Worm (Caenorhabditis elegans) whole organism, late embryonic: ENCODE results near the gene dhs-7.

Experiments
- C38D4.7 ChIP-seq: fragments of 200-800 bp; sonication (Bioruptor generic); optimal IDR thresholded peaks from 2 replicates; lab custom pipeline; 2018; ENCODE audit warnings: mild to moderate bottlenecking, missing genetic modification characterization, moderate library complexity, missing compliant biosample characterization
- F13H6.1 ChIP-seq: sonication (generic microtip); optimal IDR thresholded peaks from 2 replicates; lab custom pipeline; 2016; ENCODE audit warnings: missing genetic modification characterization, missing compliant biosample characterization
- K09A11.1 ChIP-seq: sonication (generic microtip); optimal IDR thresholded peaks from 2 replicates; lab custom pipeline; 2017; ENCODE audit warnings: antibody characterized with exemption, mild to moderate bottlenecking, missing genetic modification characterization, missing compliant biosample characterization; ENCODE audit not compliant: insufficient read depth
- Y22D7AL.16 ChIP-seq: sonication (generic microtip); optimal IDR thresholded peaks from 2 replicates; lab custom pipeline; 2016; ENCODE audit warnings: missing genetic modification characterization, missing compliant biosample characterization
- ahr-1 ChIP-seq: sonication (generic microtip); optimal IDR thresholded peaks from 2 replicates; lab custom pipeline; 2016; ENCODE audit warnings: missing genetic modification characterization, missing compliant biosample characterization
- ceh-14 ChIP-seq: sonication (generic microtip); optimal IDR thresholded peaks from 2 replicates; lab custom pipeline; 2016; ENCODE audit warnings: missing genotype, missing genetic modification characterization, missing compliant biosample characterization
- ceh-30 ChIP-seq: fragments of 150-350 bp; optimal IDR thresholded peaks from 2 replicates; lab custom pipeline; 2014; ENCODE audit warnings: missing biosample characterization, missing genetic modification characterization
- ceh-9 ChIP-seq: sonication (generic microtip); optimal IDR thresholded peaks from 2 replicates; lab custom pipeline; 2016; ENCODE audit warnings: mild to moderate bottlenecking, missing genetic modification characterization, inconsistent platforms, missing compliant biosample characterization
- che-1 ChIP-seq: sonication (generic microtip); optimal IDR thresholded peaks from 2 replicates; lab custom pipeline; 2016; ENCODE audit warnings: mild to moderate bottlenecking, missing genetic modification characterization, missing compliant biosample characterization
- dmd-4 ChIP-seq: sonication (generic microtip); optimal IDR thresholded peaks from 2 replicates; lab custom pipeline; 2016; ENCODE audit warnings: borderline replicate concordance, missing genetic modification characterization, missing compliant biosample characterization
- dve-1 ChIP-seq: sonication (generic microtip); optimal IDR thresholded peaks from 2 replicates; lab custom pipeline; 2017; ENCODE audit warnings: antibody characterized with exemption, mild to moderate bottlenecking, missing genetic modification characterization, missing compliant biosample characterization
- elt-2 ChIP-seq: sonication (generic microtip); optimal IDR thresholded peaks from 2 replicates; lab custom pipeline; 2016; ENCODE audit warnings: missing genetic modification reagents, missing genetic modification characterization, missing compliant biosample characterization
- elt-4 ChIP-seq: sonication (generic microtip); optimal IDR thresholded peaks from 2 replicates; lab custom pipeline; 2016; ENCODE audit warnings: missing genetic modification characterization, missing compliant biosample characterization
- ets-4 ChIP-seq: sonication (generic microtip); optimal IDR thresholded peaks from 2 replicates; lab custom pipeline; 2016; ENCODE audit warnings: missing genetic modification characterization, missing compliant biosample characterization
- fax-1 ChIP-seq: sonication (generic microtip); optimal IDR thresholded peaks from 2 replicates; lab custom pipeline; 2016; ENCODE audit warnings: missing genotype, missing genetic modification characterization, missing compliant biosample characterization
- gmeb-2 ChIP-seq: sonication (generic microtip); optimal IDR thresholded peaks from 2 replicates; lab custom pipeline; 2016; ENCODE audit warnings: missing genetic modification characterization, inconsistent platforms, missing compliant biosample characterization
- hlh-13 ChIP-seq: fragments of 200-800 bp; sonication (Bioruptor generic); optimal IDR thresholded peaks from 2 replicates; lab custom pipeline; 2018; ENCODE audit warnings: mild to moderate bottlenecking, missing genetic modification characterization, missing compliant biosample characterization
- hlh-30 ChIP-seq: sonication (generic microtip); optimal IDR thresholded peaks from 2 replicates; lab custom pipeline; 2017; ENCODE audit warnings: antibody characterized with exemption, missing genetic modification characterization, missing compliant biosample characterization; ENCODE audit not compliant: insufficient read depth
- lim-6 ChIP-seq: sonication (generic microtip); optimal IDR thresholded peaks from 2 replicates; lab custom pipeline; 2016; ENCODE audit warnings: missing genetic modification characterization, missing compliant biosample characterization
- lin-11 ChIP-seq: fragments of 200-800 bp; sonication (Bioruptor generic); optimal IDR thresholded peaks from 2 replicates; lab custom pipeline; 2018; ENCODE audit warnings: mild to moderate bottlenecking, missing genetic modification characterization, missing compliant biosample characterization
- mec-3 ChIP-seq: sonication (generic microtip); optimal IDR thresholded peaks from 2 replicates; lab custom pipeline; 2016; ENCODE audit warnings: borderline replicate concordance, missing genetic modification characterization, missing compliant biosample characterization
- npax-4 ChIP-seq: sonication (generic microtip); optimal IDR thresholded peaks from 2 replicates; lab custom pipeline; 2016; ENCODE audit warnings: missing genetic modification characterization, missing compliant biosample characterization
- pat-9 ChIP-seq: fragments of 200-800 bp; sonication (Bioruptor generic); optimal IDR thresholded peaks from 2 replicates; lab custom pipeline; 2018; ENCODE audit warnings: mild to moderate bottlenecking, missing genetic modification characterization, moderate library complexity, missing compliant biosample characterization
- pax-1 ChIP-seq: fragments of 150-350 bp; optimal IDR thresholded peaks from 2 replicates; lab custom pipeline; 2014; ENCODE audit warnings: missing biosample characterization, missing genetic modification characterization
- pha-4 ChIP-seq: fragments of 150-350 bp; optimal IDR thresholded peaks from 2 replicates; lab custom pipeline; 2018; ENCODE audit warnings: missing biosample characterization, missing genetic modification reagents, missing genetic modification characterization
- pqm-1 ChIP-seq: sonication (generic microtip); optimal IDR thresholded peaks from 2 replicates; lab custom pipeline; 2016; ENCODE audit warnings: missing genetic modification characterization, missing compliant biosample characterization
- pros-1 ChIP-seq: fragments of 150-350 bp; optimal IDR thresholded peaks from 2 replicates; lab custom pipeline; 2014; ENCODE audit warnings: missing biosample characterization, missing genetic modification reagents, missing genetic modification characterization
- ref-2 ChIP-seq: sonication (generic microtip); optimal IDR thresholded peaks from 2 replicates; lab custom pipeline; 2016; ENCODE audit warnings: missing genetic modification characterization, missing compliant biosample characterization
- rnt-1 ChIP-seq: sonication (generic microtip); optimal IDR thresholded peaks from 2 replicates; lab custom pipeline; 2016; ENCODE audit warnings: missing genetic modification characterization, missing compliant biosample characterization
- sdc-2 ChIP-seq: sonication (generic microtip); optimal IDR thresholded peaks from 2 replicates; lab custom pipeline; 2016; ENCODE audit warnings: missing genotype, missing genetic modification characterization, missing compliant biosample characterization
- sox-2 ChIP-seq: fragments of 200-800 bp; sonication (Bioruptor generic); IDR thresholded peaks from 2 replicates; pipeline ENCODE4 v1.3.6; 2022; ENCODE audit warnings: missing genetic modification reagents, missing genetic modification characterization, missing compliant biosample characterization
- tbx-2 ChIP-seq: sonication (generic microtip); optimal IDR thresholded peaks from 2 replicates; lab custom pipeline; 2016; ENCODE audit warnings: missing genetic modification characterization, missing compliant biosample characterization
- unc-3 ChIP-seq, 2 experiments: fragments of 200-800 bp in 1 of 2; sonication (Bioruptor generic) in 1 of 2; sonication (generic microtip) in 1 of 2; conservative IDR thresholded peaks in 1 of 2; optimal IDR thresholded peaks in 1 of 2; 2 replicates each; pipeline versions ENCODE4 v1.3.6 to Lab custom; 2016 to 2022; ENCODE audit warnings: missing compliant biosample characterization in 2 of 2, missing genetic modification characterization in 2 of 2, missing genetic modification reagents in 1 of 2
- unc-42 ChIP-seq: sonication (generic microtip); optimal IDR thresholded peaks from 2 replicates; lab custom pipeline; 2016; ENCODE audit warnings: missing genotype, missing genetic modification characterization, missing compliant biosample characterization
- unc-55 ChIP-seq: sonication (generic microtip); optimal IDR thresholded peaks from 2 replicates; lab custom pipeline; 2017; ENCODE audit warnings: missing biosample characterization, missing genetic modification reagents, missing genetic modification characterization
- unc-86 ChIP-seq: sonication (generic microtip); optimal IDR thresholded peaks from 2 replicates; lab custom pipeline; 2016; ENCODE audit warnings: missing genetic modification characterization, missing compliant biosample characterization
- zip-5 ChIP-seq: sonication (generic microtip); optimal IDR thresholded peaks from 2 replicates; lab custom pipeline; 2016; ENCODE audit warnings: missing genetic modification characterization, missing compliant biosample characterization
- ztf-16 ChIP-seq: sonication (generic microtip); optimal IDR thresholded peaks from 2 replicates; lab custom pipeline; 2017; ENCODE audit warnings: missing genetic modification characterization, missing compliant biosample characterization

Gene dhs-7

DNA sequence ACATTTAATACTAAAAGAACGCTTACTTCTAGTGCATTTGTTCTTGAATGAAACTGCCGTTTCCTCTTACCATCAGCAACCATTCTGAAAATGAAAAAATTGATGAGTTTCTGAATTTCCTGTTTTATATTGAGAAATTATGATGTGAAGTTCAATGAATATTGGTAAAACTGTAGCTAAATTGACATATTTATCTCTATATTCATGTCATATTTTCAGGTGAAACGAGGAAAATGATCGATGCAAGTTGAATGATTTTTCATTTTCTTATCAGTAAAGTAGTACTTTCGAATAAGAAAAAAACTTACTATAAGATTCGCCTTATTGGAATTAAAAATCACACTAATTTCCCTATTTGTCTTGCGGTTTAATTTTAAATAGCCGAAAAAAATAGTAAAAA, 1.9 kb upstream of the dhs-7 start, which contains the start of gene E04F6.15:
E04F6.15 (minus strand) TSS at position 101 of the 400 bp plus-strand sequence.
- TF ChIP-seq dmd-4 (tag; lab: Kevin White, UChicago) (no peak), ceh-14 (no peak), lin-11 (tag; lab: Kevin White, UChicago) (no peak), C38D4.7 (GFP tag; lab: Kevin White, UChicago) (no peak), unc-86 (tag; lab: Kevin White, UChicago) (no peak), hlh-13 (GFP tag; lab: Kevin White, UChicago) (no peak), ceh-9 (no peak), elt-4 (tag; lab: Kevin White, UChicago) (no peak), npax-4 (tag; lab: Kevin White, UChicago) (no peak), mec-3 (tag; lab: Kevin White, UChicago) (no peak), sox-2 (GFP tag; lab: Robert Waterston, UW) (no peak), F13H6.1 (tag; lab: Kevin White, UChicago) (no peak), hlh-30 (tag; lab: Kevin White, UChicago) (no peak), gmeb-2 (tag; lab: Kevin White, UChicago) (no peak)

DNA sequence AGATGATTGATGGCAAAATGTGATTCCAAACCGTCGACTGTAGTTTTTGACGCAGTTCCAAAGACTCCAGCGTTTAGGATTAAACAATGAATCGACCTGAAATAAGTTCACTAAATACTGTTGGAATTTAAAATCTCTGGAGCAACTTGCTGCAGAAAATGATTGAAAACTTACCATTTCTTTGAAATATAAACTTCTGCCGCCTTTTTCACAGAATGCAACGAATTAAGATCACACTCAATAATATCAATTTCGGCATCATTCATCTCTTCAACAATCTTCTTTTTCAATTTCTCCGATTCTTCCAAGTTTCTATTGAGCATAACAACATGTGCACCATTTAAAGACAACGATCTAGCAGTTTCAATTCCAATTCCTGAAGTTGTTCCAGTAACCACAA, 611 bp downstream of the dhs-7 start:
- TF ChIP-seq ceh-9 (no peak), sox-2 (GFP tag; lab: Robert Waterston, UW) (no peak), fax-1 (no peak), zip-5 (no peak), hlh-13 (GFP tag; lab: Kevin White, UChicago) (no peak), elt-2 (no peak), ref-2 (tag; lab: Kevin White, UChicago) (no peak), sdc-2 (no peak), unc-55 (GFP tag; lab: Kevin White, UChicago) (no peak), pax-1 (tag; lab: Kevin White, UChicago) (no peak), che-1 (tag; lab: Kevin White, UChicago) (no peak), gmeb-2 (tag; lab: Kevin White, UChicago) (no peak), lim-6 (tag; lab: Kevin White, UChicago) (no peak), ztf-16 (tag; lab: Kevin White, UChicago) (no peak), pqm-1 (tag; lab: Kevin White, UChicago) (no peak), unc-3 (GFP tag; conservative IDR thresholded peaks at IDR 0.05; lab: Robert Waterston, UW) (no peak), unc-3 (tag; optimal IDR thresholded peaks at IDR 0.05; lab: Kevin White, UChicago) (no peak), dve-1 (tag; lab: Kevin White, UChicago) (no peak)

DNA sequence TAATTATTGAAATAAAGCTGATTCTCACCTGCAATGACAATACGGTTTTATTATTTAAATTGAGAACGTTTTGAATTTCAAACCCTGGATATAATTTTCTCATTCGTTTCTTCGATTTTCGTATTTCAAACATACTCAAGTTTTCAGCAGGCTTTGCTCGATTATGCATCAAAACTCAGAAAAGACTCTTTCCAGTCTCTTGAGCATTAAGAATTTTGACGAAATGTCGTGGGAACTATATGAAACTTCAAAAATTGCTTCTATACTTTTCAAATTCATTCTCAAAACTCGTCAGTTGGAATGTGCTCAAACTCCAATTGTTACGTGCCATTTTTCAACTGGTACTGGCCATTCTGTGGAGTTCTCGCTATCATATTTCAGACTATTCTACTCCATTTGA, 2.9 kb downstream of the dhs-7 start, which contains the start of gene srd-59:
srd-59 (plus strand) TSS at position 301 of the 400 bp plus-strand sequence.
- TF ChIP-seq K09A11.1 (tag; lab: Kevin White, UChicago) (no peak), elt-4 (tag; lab: Kevin White, UChicago) (no peak), ets-4 (tag; lab: Kevin White, UChicago) (no peak), rnt-1 (tag; lab: Kevin White, UChicago) (no peak), ahr-1 (no peak), ceh-30 (tag; lab: Kevin White, UChicago) (no peak), Y22D7AL.16 (tag; lab: Kevin White, UChicago) (no peak), pros-1 (no peak), pat-9 (tag; lab: Kevin White, UChicago) (no peak)

DNA sequence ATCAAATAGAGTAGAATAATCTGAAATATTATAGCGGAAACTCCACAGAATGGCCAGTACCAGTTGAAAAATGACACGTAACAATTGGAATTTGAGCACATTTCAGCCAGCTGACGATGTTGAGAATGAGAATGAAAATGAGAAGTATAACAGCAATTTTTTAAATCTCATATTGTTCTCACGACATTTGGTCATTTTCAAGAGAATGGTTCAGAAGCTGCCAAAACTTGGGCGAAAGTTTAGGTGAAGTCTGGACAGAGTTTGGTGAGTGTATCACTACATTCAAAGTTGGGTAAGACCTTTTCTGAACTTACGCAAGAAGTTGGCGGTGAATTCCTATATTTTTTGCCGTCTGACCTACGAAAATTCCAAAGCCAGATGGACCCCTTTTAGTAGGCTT, 3.3 kb downstream of the dhs-7 start, which contains the start of gene srd-58:
srd-58 (minus strand) TSS at position 101 of the 400 bp plus-strand sequence.
- TF ChIP-seq unc-42 (tag; lab: Kevin White, UChicago) (no peak), Y22D7AL.16 (tag; lab: Kevin White, UChicago) (no peak), pax-1 (tag; lab: Kevin White, UChicago) (no peak), rnt-1 (tag; lab: Kevin White, UChicago) (no peak), pha-4 (no peak), che-1 (tag; lab: Kevin White, UChicago) (no peak), tbx-2 (no peak), lim-6 (tag; lab: Kevin White, UChicago) (no peak), lin-11 (tag; lab: Kevin White, UChicago) (no peak)
